Worm (Caenorhabditis elegans) whole organism, young adult: ENCODE data around the gene polh-1.

Source experiments
- F49E8.2 ChIP-seq: sonication (generic microtip); optimal IDR thresholded peaks from 3 replicates; lab custom pipeline; 2017; ENCODE audit warnings: missing genetic modification characterization, mild to moderate bottlenecking, missing compliant biosample characterization, antibody characterized with exemption, moderate library complexity; ENCODE audit not compliant: insufficient read depth
- F57C9.4 ChIP-seq: sonication (generic microtip); optimal IDR thresholded peaks from 2 replicates; lab custom pipeline; 2017; ENCODE audit warnings: mild to moderate bottlenecking, missing genetic modification characterization, missing compliant biosample characterization
- atf-7 ChIP-seq: sonication (generic microtip); optimal IDR thresholded peaks from 2 replicates; lab custom pipeline; 2017; ENCODE audit warnings: mild to moderate bottlenecking, missing genetic modification characterization, missing compliant biosample characterization
- ccch-3 ChIP-seq: fragments of 200-800 bp; sonication (Bioruptor generic); optimal IDR thresholded peaks from 2 replicates; lab custom pipeline; 2018; ENCODE audit warnings: mild to moderate bottlenecking, missing genetic modification characterization, missing compliant biosample characterization
- chd-7 ChIP-seq: sonication (generic microtip); optimal IDR thresholded peaks from 2 replicates; lab custom pipeline; 2016; ENCODE audit warnings: mild to moderate bottlenecking, missing genetic modification characterization, moderate library complexity, missing compliant biosample characterization
- him-1 ChIP-seq: sonication (generic microtip); optimal IDR thresholded peaks from 2 replicates; lab custom pipeline; 2016; ENCODE audit warnings: missing genotype, missing genetic modification reagents, missing genetic modification characterization, missing compliant biosample characterization
- hsf-1 ChIP-seq: fragments of 200-800 bp; sonication (Bioruptor generic); IDR thresholded peaks from 2 replicates; pipeline ENCODE4 v1.3.6; 2022; ENCODE audit warnings: missing genetic modification reagents, missing genetic modification characterization, missing compliant biosample characterization
- let-607 ChIP-seq, 2 experiments: fragments of 200-800 bp in 1 of 2; sonication (Bioruptor generic) in 1 of 2; sonication (generic microtip) in 1 of 2; optimal IDR thresholded peaks; 2 replicates each; lab custom pipeline; 2016 to 2018; ENCODE audit warnings: mild to moderate bottlenecking in 2 of 2, missing compliant biosample characterization in 2 of 2, missing genetic modification characterization in 2 of 2, moderate library complexity in 2 of 2, missing genotype in 1 of 2
- pha-4 ChIP-seq: fragments of 150-350 bp; sonication (generic microtip); optimal IDR thresholded peaks from 2 replicates; lab custom pipeline; 2014; ENCODE audit warnings: missing biosample characterization, missing genetic modification reagents, missing genetic modification characterization
- sea-2 ChIP-seq: fragments of 200-800 bp; sonication (Bioruptor generic); IDR thresholded peaks from 2 replicates; pipeline ENCODE4 v1.3.6; 2022; ENCODE audit warnings: missing genetic modification characterization, missing compliant biosample characterization
- tlf-1 ChIP-seq: fragments of 200-800 bp; sonication (Bioruptor generic); optimal IDR thresholded peaks from 2 replicates; lab custom pipeline; 2018; ENCODE audit warnings: mild to moderate bottlenecking, missing genetic modification characterization, missing compliant biosample characterization
- unc-62 ChIP-seq: fragments of 150-350 bp; optimal IDR thresholded peaks from 2 replicates; lab custom pipeline; 2014; ENCODE audit warnings: missing biosample characterization, missing genetic modification reagents, missing genetic modification characterization

- TF ChIP-seq pha-4 (tag; lab: Kevin White, UChicago) = no peak
- no peak for TF ChIP-seq ccch-3 (GFP tag; lab: Kevin White, UChicago)
- TF ChIP-seq unc-62 (GFP tag; lab: Kevin White, UChicago) = no peak
- no peak for TF ChIP-seq chd-7 (tag; lab: Kevin White, UChicago)
- no peak for TF ChIP-seq F49E8.2 (tag; lab: Kevin White, UChicago)
- TF ChIP-seq atf-7 (tag; lab: Kevin White, UChicago) = no peak
- TF ChIP-seq him-1 (tag; lab: Kevin White, UChicago) = no peak
- no peak for TF ChIP-seq sea-2 (GFP tag; lab: Robert Waterston, UW)
- no peak for TF ChIP-seq F57C9.4 (tag; lab: Kevin White, UChicago)
- no peak for TF ChIP-seq hsf-1 (GFP tag; lab: Robert Waterston, UW)
- no peak for TF ChIP-seq let-607 (tag; optimal IDR thresholded peaks at IDR 0.05; lab: Kevin White, UChicago)
- TF ChIP-seq tlf-1 (GFP tag; lab: Kevin White, UChicago) = no peak
These were observed 20.4 kb upstream of the polh-1 start, which contains the start of gene R155.5 for ce11 chrIII:1970433-1970832.
